Fruit fly (Drosophila melanogaster): Measurements from ENCODE around the gene CG32813.

DNA sequence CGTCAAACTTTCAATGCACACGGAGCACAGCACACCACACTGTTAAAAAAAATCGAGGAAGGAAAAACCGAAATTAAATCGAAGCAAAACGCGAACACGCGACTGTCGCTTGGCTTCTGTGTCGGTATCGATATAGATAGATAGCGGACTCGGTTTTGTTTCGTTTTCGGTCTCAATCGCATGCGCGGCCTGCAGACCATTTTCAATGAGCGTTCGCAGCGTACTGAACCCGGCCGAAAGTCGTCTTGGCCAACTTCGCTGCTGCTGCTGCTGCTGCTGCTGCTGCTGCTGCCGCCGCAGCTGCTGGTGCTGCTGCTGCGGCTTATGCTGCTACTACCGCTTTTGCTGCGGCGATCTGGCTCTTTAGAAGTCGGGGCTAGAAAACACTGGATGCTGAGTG lies 42.7 kb upstream of the CG32813 start:
- no peak for TF ChIP-seq fkh (GFP tag; optimal IDR thresholded peaks at IDR 0.05)
- TF ChIP-seq dac (GFP tag; optimal IDR thresholded peaks at IDR 0.05), result no peak
- TF ChIP-seq CG6276 (GFP tag; optimal IDR thresholded peaks at IDR 0.05), result no peak
- TF ChIP-seq Eip78C (GFP tag), result peak; percentile 44
- no peak for TF ChIP-seq Hr39 (GFP tag; optimal IDR thresholded peaks at IDR 0.05)
- no peak for TF ChIP-seq Eip75B (GFP tag; optimal IDR thresholded peaks at IDR 0.05)
- peak; percentile 4 for TF ChIP-seq Lpt (GFP tag; optimal IDR thresholded peaks at IDR 0.05)
